Worm (Caenorhabditis elegans) whole organism, young adult: ENCODE measurements around the gene srh-184.
A peak's percentile ranks its signal among the peaks of the same experiment; 100 is the strongest.

Experiments
- B0019.2 ChIP-seq: fragments of 200-800 bp; sonication (Bioruptor generic); conservative IDR thresholded peaks from 2 replicates; pipeline ENCODE4 v1.3.6; 2022; ENCODE audit warnings: missing genetic modification reagents, missing genetic modification characterization, missing compliant biosample characterization
- B0035.1 ChIP-seq: sonication (generic microtip); optimal IDR thresholded peaks from 2 replicates; lab custom pipeline; 2016; ENCODE audit warnings: missing genetic modification characterization, mild to moderate bottlenecking, missing compliant biosample characterization, missing genotype, missing genetic modification reagents
- F22D6.2 ChIP-seq: sonication (generic microtip); optimal IDR thresholded peaks from 2 replicates; lab custom pipeline; 2016; ENCODE audit warnings: mild to moderate bottlenecking, missing genetic modification characterization, missing compliant biosample characterization
- F37B4.10 ChIP-seq: fragments of 200-800 bp; sonication (Bioruptor generic); IDR thresholded peaks from 2 replicates; pipeline ENCODE4 v1.3.6; 2022; ENCODE audit warnings: missing genetic modification characterization, missing compliant biosample characterization
- F39B2.1 ChIP-seq: fragments of 200-800 bp; sonication (Bioruptor generic); IDR thresholded peaks from 2 replicates; pipeline ENCODE4 v1.3.6; 2022; ENCODE audit warnings: missing genetic modification reagents, missing genetic modification characterization, missing compliant biosample characterization
- F52B5.7 ChIP-seq: sonication (generic microtip); optimal IDR thresholded peaks from 2 replicates; lab custom pipeline; 2016; ENCODE audit warnings: mild to moderate bottlenecking, missing genetic modification characterization, missing compliant biosample characterization
- K12H6.12 ChIP-seq: fragments of 200-800 bp; sonication (Bioruptor generic); optimal IDR thresholded peaks from 2 replicates; lab custom pipeline; 2018; ENCODE audit warnings: mild to moderate bottlenecking, missing genetic modification characterization, missing compliant biosample characterization
- T26A5.8 ChIP-seq: sonication (generic microtip); optimal IDR thresholded peaks from 2 replicates; lab custom pipeline; 2016; ENCODE audit warnings: missing genetic modification characterization, missing compliant biosample characterization
- Y53G8AR.9 ChIP-seq: fragments of 200-800 bp; sonication (Bioruptor generic); conservative IDR thresholded peaks from 2 replicates; pipeline ENCODE4 v1.3.6; 2022; ENCODE audit warnings: missing genetic modification reagents, missing genetic modification characterization, missing compliant biosample characterization
- ama-1 ChIP-seq, 3 experiments: fragments of 150-350 bp in 1 of 3; sonication (generic microtip) in 2 of 3; optimal IDR thresholded peaks; 2 replicates each; lab custom pipeline; 2014 to 2018; ENCODE audit warnings: missing biosample characterization in 2 of 3, missing genetic modification characterization in 2 of 3, missing genetic modification reagents in 2 of 3
- attf-6 ChIP-seq: fragments of 200-800 bp; sonication (Bioruptor generic); IDR thresholded peaks from 2 replicates; pipeline ENCODE4 v1.3.6; 2022; ENCODE audit warnings: missing genetic modification reagents, missing genetic modification characterization, missing compliant biosample characterization
- bed-1 ChIP-seq: fragments of 200-800 bp; sonication (Bioruptor generic); IDR thresholded peaks from 2 replicates; pipeline ENCODE4 v1.3.6; 2022; ENCODE audit warnings: missing genetic modification reagents, missing genetic modification characterization, missing compliant biosample characterization
- ceh-100 ChIP-seq: fragments of 200-800 bp; sonication (Bioruptor generic); IDR thresholded peaks from 2 replicates; pipeline ENCODE4 v1.3.6; 2022; ENCODE audit warnings: missing genetic modification reagents, missing genetic modification characterization, missing compliant biosample characterization
- ceh-27 ChIP-seq: fragments of 200-800 bp; sonication (Bioruptor generic); optimal IDR thresholded peaks from 2 replicates; lab custom pipeline; 2018; ENCODE audit warnings: mild to moderate bottlenecking, missing genetic modification characterization, moderate library complexity, missing compliant biosample characterization
- chd-7 ChIP-seq: sonication (generic microtip); optimal IDR thresholded peaks from 2 replicates; lab custom pipeline; 2016; ENCODE audit warnings: mild to moderate bottlenecking, missing genetic modification characterization, moderate library complexity, missing compliant biosample characterization
- die-1 ChIP-seq: sonication (generic microtip); optimal IDR thresholded peaks from 2 replicates; lab custom pipeline; 2016; ENCODE audit warnings: missing genotype, mild to moderate bottlenecking, missing genetic modification characterization, missing compliant biosample characterization
- egl-44 ChIP-seq: fragments of 200-800 bp; sonication (Bioruptor generic); IDR thresholded peaks from 2 replicates; pipeline ENCODE4 v1.3.6; 2022; ENCODE audit warnings: missing genetic modification reagents, missing genetic modification characterization, missing compliant biosample characterization
- ekl-4 ChIP-seq: fragments of 200-800 bp; sonication (Bioruptor generic); IDR thresholded peaks from 2 replicates; pipeline ENCODE4 v1.3.6; 2022; ENCODE audit warnings: missing genetic modification reagents, missing genetic modification characterization, missing compliant biosample characterization
- fkh-3 ChIP-seq: sonication (generic microtip); optimal IDR thresholded peaks from 2 replicates; lab custom pipeline; 2016; ENCODE audit warnings: mild to moderate bottlenecking, missing genetic modification characterization, missing compliant biosample characterization
- gei-17 ChIP-seq: fragments of 200-800 bp; sonication (Bioruptor generic); optimal IDR thresholded peaks from 2 replicates; lab custom pipeline; 2018; ENCODE audit warnings: mild to moderate bottlenecking, missing genetic modification characterization, missing compliant biosample characterization
- hlh-26 ChIP-seq: fragments of 200-800 bp; sonication (Bioruptor generic); conservative IDR thresholded peaks from 2 replicates; pipeline ENCODE4 v1.3.6; 2022; ENCODE audit warnings: missing genetic modification reagents, missing genetic modification characterization, missing compliant biosample characterization
- hsf-1 ChIP-seq: fragments of 200-800 bp; sonication (Bioruptor generic); IDR thresholded peaks from 2 replicates; pipeline ENCODE4 v1.3.6; 2022; ENCODE audit warnings: missing genetic modification reagents, missing genetic modification characterization, missing compliant biosample characterization
- let-607 ChIP-seq, 2 experiments: fragments of 200-800 bp in 1 of 2; sonication (Bioruptor generic) in 1 of 2; sonication (generic microtip) in 1 of 2; optimal IDR thresholded peaks; 2 replicates each; lab custom pipeline; 2016 to 2018; ENCODE audit warnings: mild to moderate bottlenecking in 2 of 2, missing compliant biosample characterization in 2 of 2, missing genetic modification characterization in 2 of 2, moderate library complexity in 2 of 2, missing genotype in 1 of 2
- lin-26 ChIP-seq: fragments of 200-800 bp; sonication (Bioruptor generic); IDR thresholded peaks from 2 replicates; pipeline ENCODE4 v1.3.6; 2022; ENCODE audit warnings: missing genetic modification reagents, missing genetic modification characterization, missing compliant biosample characterization
- lir-1 ChIP-seq: fragments of 200-800 bp; sonication (Bioruptor generic); conservative IDR thresholded peaks from 2 replicates; pipeline ENCODE4 v1.3.6; 2022; ENCODE audit warnings: missing genetic modification reagents, missing genetic modification characterization, missing compliant biosample characterization
- madf-10 ChIP-seq: sonication (generic microtip); optimal IDR thresholded peaks from 2 replicates; lab custom pipeline; 2016; ENCODE audit warnings: mild to moderate bottlenecking, missing genetic modification characterization, missing compliant biosample characterization
- mel-28 ChIP-seq: sonication (generic microtip); optimal IDR thresholded peaks from 2 replicates; lab custom pipeline; 2016; ENCODE audit warnings: borderline replicate concordance, mild to moderate bottlenecking, missing genetic modification characterization, missing compliant biosample characterization
- nhr-80 ChIP-seq: sonication (generic microtip); optimal IDR thresholded peaks from 2 replicates; lab custom pipeline; 2016; ENCODE audit warnings: missing genetic modification characterization, missing compliant biosample characterization
- rcor-1 ChIP-seq: fragments of 200-800 bp; sonication (Bioruptor generic); IDR thresholded peaks from 2 replicates; pipeline ENCODE4 v1.3.6; 2022; ENCODE audit warnings: missing genetic modification reagents, missing genetic modification characterization, missing compliant biosample characterization
- snpc-4 ChIP-seq, 5 experiments: fragments of 150-350 bp in 1 of 5; sonication (generic microtip) in 4 of 5; optimal IDR thresholded peaks; 2 replicates each; lab custom pipeline; 2014 to 2018; ENCODE audit warnings: missing genetic modification characterization in 5 of 5, missing biosample characterization in 3 of 5, antibody characterized with exemption in 2 of 5, mild to moderate bottlenecking in 2 of 5, missing compliant biosample characterization in 2 of 5, missing genotype in 2 of 5, moderate library complexity in 2 of 5, missing genetic modification reagents in 1 of 5
- tbx-9 ChIP-seq: sonication (generic microtip); optimal IDR thresholded peaks from 2 replicates; lab custom pipeline; 2016; ENCODE audit warnings: borderline replicate concordance, missing genetic modification characterization, inconsistent platforms, missing compliant biosample characterization
- zfh-2 ChIP-seq: fragments of 200-800 bp; sonication (Bioruptor generic); conservative IDR thresholded peaks from 2 replicates; pipeline ENCODE4 v1.3.6; 2022; ENCODE audit warnings: missing genetic modification reagents, missing genetic modification characterization, missing compliant biosample characterization
- ztf-22 ChIP-seq: fragments of 200-800 bp; sonication (Bioruptor generic); optimal IDR thresholded peaks from 2 replicates; lab custom pipeline; 2018; ENCODE audit warnings: mild to moderate bottlenecking, missing genetic modification characterization, moderate library complexity, missing compliant biosample characterization
- ztf-25 ChIP-seq: fragments of 200-800 bp; sonication (Bioruptor generic); IDR thresholded peaks from 2 replicates; pipeline ENCODE4 v1.3.6; 2022; ENCODE audit warnings: missing genetic modification reagents, missing genetic modification characterization, missing compliant biosample characterization
- ztf-26 ChIP-seq: sonication (generic microtip); optimal IDR thresholded peaks from 2 replicates; lab custom pipeline; 2017; ENCODE audit warnings: missing genetic modification characterization, missing compliant biosample characterization
- ztf-28 ChIP-seq: fragments of 200-800 bp; sonication (Bioruptor generic); IDR thresholded peaks from 2 replicates; pipeline ENCODE4 v1.3.6; 2022; ENCODE audit warnings: missing genetic modification reagents, missing genetic modification characterization, missing compliant biosample characterization
- ztf-3 ChIP-seq: fragments of 200-800 bp; sonication (Bioruptor generic); optimal IDR thresholded peaks from 2 replicates; lab custom pipeline; 2018; ENCODE audit warnings: mild to moderate bottlenecking, missing genetic modification characterization, missing compliant biosample characterization
- ztf-6 ChIP-seq: fragments of 200-800 bp; sonication (Bioruptor generic); IDR thresholded peaks from 2 replicates; pipeline ENCODE4 v1.3.6; 2022; ENCODE audit warnings: missing genetic modification reagents, missing genetic modification characterization, missing compliant biosample characterization

Gene srh-184

ce11 chrV:10792775-10793174 is 5.2 kb downstream of the srh-184 start, which contains the start of gene D1054.10:
TSS of gene D1054.10 (minus strand) at chrV:10792875.
- no peak for TF ChIP-seq lin-26 (GFP tag; lab: Robert Waterston, UW)

ce11 chrV:10790921-10791320 is 7.1 kb downstream of the srh-184 start, which contains the start of gene D1054.9:
TSS of gene D1054.9 (minus strand) at chrV:10791057.
- TF ChIP-seq ztf-22 (GFP tag; lab: Kevin White, UChicago): no peak
- peak; percentile 89 for TF ChIP-seq zfh-2 (GFP tag; lab: Robert Waterston, UW)
- no peak for TF ChIP-seq K12H6.12 (tag; lab: Kevin White, UChicago)

ce11 chrV:10784011-10784410 is 14.0 kb downstream of the srh-184 start, which contains the start of gene D1054.8:
TSS of gene D1054.8 (plus strand) at chrV:10784311.
- no peak for TF ChIP-seq F52B5.7
- TF ChIP-seq T26A5.8 (tag; lab: Kevin White, UChicago): no peak
- TF ChIP-seq nhr-80 (tag; lab: Kevin White, UChicago): no peak
- no peak for TF ChIP-seq rcor-1 (GFP tag; lab: Robert Waterston, UW)

DNA sequence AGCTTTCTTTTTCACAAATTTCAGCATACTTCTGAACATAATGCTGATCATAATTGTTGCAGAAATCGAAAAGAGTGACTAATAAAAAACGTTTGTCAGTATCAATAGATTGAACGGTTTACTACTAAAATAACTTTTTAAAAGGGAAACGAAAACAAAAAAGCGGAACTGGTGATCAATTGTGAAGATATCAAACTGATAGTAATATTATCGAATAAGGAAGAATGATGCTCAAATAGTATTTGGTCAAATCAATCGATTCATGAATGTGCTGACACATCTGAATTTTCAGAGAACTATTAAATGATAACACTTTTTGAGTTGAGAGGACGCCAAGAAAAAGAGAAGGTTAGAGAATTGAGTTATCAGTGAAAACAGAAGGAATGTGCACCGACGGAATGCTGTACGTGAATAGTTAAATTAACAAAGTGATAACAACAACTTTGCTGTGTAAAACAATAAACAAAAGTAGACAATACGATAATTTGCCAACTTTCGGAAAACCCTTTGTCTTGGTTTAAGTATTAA is 21.4 kb downstream of the srh-184 start, which contains the start of gene D1054.5:
TSS of gene D1054.5 (minus strand) at position 51 of the 528 bp plus-strand sequence.
- peak; percentile 78 for TF ChIP-seq nhr-80 (tag; lab: Kevin White, UChicago)
- TF ChIP-seq madf-10: no peak

DNA sequence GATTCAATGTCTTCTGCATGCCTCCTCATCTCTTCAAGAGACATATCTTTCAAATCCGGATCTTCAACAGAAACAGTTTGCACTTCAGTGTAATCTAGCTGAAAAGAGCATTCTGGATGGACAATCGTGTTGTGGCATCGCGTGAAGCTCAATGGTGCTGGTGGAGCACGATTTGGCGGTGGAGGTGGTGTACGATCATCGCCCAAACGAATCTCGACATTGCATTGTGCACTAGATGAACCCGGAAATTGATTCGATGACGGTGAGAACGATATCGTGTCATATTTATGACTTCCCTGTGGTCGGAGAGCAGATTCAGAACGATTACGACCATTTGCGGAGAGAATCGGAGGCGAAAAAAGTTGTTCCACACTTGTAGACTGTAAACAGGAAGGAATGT is 24.8 kb downstream of the srh-184 start:
- no peak for TF ChIP-seq ztf-6
- TF ChIP-seq fkh-3 (tag; lab: Kevin White, UChicago): no peak
- no peak for TF ChIP-seq lir-1 (GFP tag; lab: Robert Waterston, UW)
- no peak for TF ChIP-seq B0019.2 (GFP tag; lab: Robert Waterston, UW)
- no peak for TF ChIP-seq ama-1 (optimal IDR thresholded peaks at IDR 0.05; lab: Kevin White, UChicago)
- TF ChIP-seq ama-1 (GFP tag; optimal IDR thresholded peaks at IDR 0.05; lab: Kevin White, UChicago): no peak
- TF ChIP-seq ztf-3 (GFP tag; lab: Kevin White, UChicago): no peak
- TF ChIP-seq tbx-9: no peak
- TF ChIP-seq ekl-4 (GFP tag; lab: Robert Waterston, UW): no peak
- no peak for TF ChIP-seq let-607 (tag; optimal IDR thresholded peaks at IDR 0.05; lab: Kevin White, UChicago)
- no peak for TF ChIP-seq zfh-2 (GFP tag; lab: Robert Waterston, UW)
- TF ChIP-seq F22D6.2 (tag; lab: Kevin White, UChicago): no peak
- no peak for TF ChIP-seq ztf-26 (tag; lab: Kevin White, UChicago)
- no peak for TF ChIP-seq egl-44 (GFP tag; lab: Robert Waterston, UW)
- TF ChIP-seq bed-1 (GFP tag; lab: Robert Waterston, UW): no peak
- TF ChIP-seq snpc-4 (GFP tag; optimal IDR thresholded peaks at IDR 0.05; lab: Kevin White, UChicago): no peak
- no peak for TF ChIP-seq snpc-4 (tag; optimal IDR thresholded peaks at IDR 0.05; lab: Kevin White, UChicago)
- TF ChIP-seq attf-6 (GFP tag; lab: Robert Waterston, UW): no peak

DNA sequence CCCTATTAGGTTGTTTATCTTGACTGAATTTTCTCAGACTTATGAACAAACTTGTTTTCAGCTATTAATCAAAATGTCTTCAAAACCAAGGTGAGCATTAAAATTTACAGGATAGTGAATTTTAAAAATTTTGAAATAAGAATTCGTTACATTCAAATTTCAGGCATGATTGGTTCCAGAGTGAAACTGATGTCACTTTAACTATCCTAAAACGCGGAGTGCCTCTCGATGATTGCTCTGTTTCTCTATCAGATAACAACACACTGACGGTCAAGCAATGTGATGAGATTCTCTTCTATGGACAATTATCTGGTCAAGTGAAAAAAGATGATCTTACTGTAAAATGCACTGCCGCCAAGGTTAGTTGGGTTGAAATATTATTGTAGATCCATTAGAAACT is 26.6 kb downstream of the srh-184 start, which contains the start of gene D1054.3:
TSS of gene D1054.3 (plus strand) at position 62 of the 400 bp plus-strand sequence.
- no peak for TF ChIP-seq T26A5.8 (tag; lab: Kevin White, UChicago)
- no peak for TF ChIP-seq ceh-100
- no peak for TF ChIP-seq B0035.1
- peak; percentile 50; the same call in 1 of the 2 replicates for TF ChIP-seq ekl-4 (GFP tag; lab: Robert Waterston, UW)
- TF ChIP-seq F37B4.10 (GFP tag; lab: Robert Waterston, UW): no peak
- TF ChIP-seq F39B2.1 (GFP tag; lab: Robert Waterston, UW): 0 out of 2 replicates have a peak, but pooled peaks have one; percentile 50
- no peak for TF ChIP-seq ztf-28 (GFP tag; lab: Robert Waterston, UW)
- TF ChIP-seq gei-17: no peak
- TF ChIP-seq ztf-26 (tag; lab: Kevin White, UChicago): no peak
- peak; percentile 51; the same call in 1 of the 2 replicates for TF ChIP-seq hsf-1 (GFP tag; lab: Robert Waterston, UW)
- no peak for TF ChIP-seq mel-28
- no peak for TF ChIP-seq ztf-25
- TF ChIP-seq let-607 (tag; optimal IDR thresholded peaks at IDR 0.05; lab: Kevin White, UChicago): no peak
- TF ChIP-seq chd-7 (tag; lab: Kevin White, UChicago): no peak
- TF ChIP-seq lin-26 (GFP tag; lab: Robert Waterston, UW): no peak
- TF ChIP-seq hlh-26: no peak
- no peak for TF ChIP-seq ceh-27 (GFP tag; lab: Kevin White, UChicago)
- 0 out of 2 replicates have a peak, but pooled peaks have one; percentile 63 for TF ChIP-seq Y53G8AR.9
- TF ChIP-seq die-1 (tag; lab: Kevin White, UChicago): no peak
